Worm (Caenorhabditis elegans): Measurements from ENCODE around the gene mog-2.

The mog-2 gene

ce11 chrII:4294801-4295200 is 29.4 kb upstream of the mog-2 start, which contains the start of gene rml-4:
TSS of gene rml-4 (plus strand) at chrII:4295101.
- TF ChIP-seq ceh-20 (GFP tag; IDR thresholded peaks at IDR 0.05) = no peak
- no peak for TF ChIP-seq mxl-2 (GFP tag; conservative IDR thresholded peaks at IDR 0.05)
- TF ChIP-seq tag-97 (GFP tag; IDR thresholded peaks at IDR 0.05) = no peak
- TF ChIP-seq lin-15B (tag; optimal IDR thresholded peaks at IDR 0.05) = no peak
- TF ChIP-seq ZK546.5 (tag; optimal IDR thresholded peaks at IDR 0.05) = no peak
- no peak for TF ChIP-seq spr-3 (GFP tag; optimal IDR thresholded peaks at IDR 0.05)
- TF ChIP-seq dmd-9 (GFP tag; IDR thresholded peaks at IDR 0.05) = no peak
- no peak for TF ChIP-seq nhr-10 (tag; optimal IDR thresholded peaks at IDR 0.05)
- no peak for TF ChIP-seq jun-1 (tag; optimal IDR thresholded peaks at IDR 0.05)
- no peak for TF ChIP-seq R02D3.7 (tag; optimal IDR thresholded peaks at IDR 0.05)
- TF ChIP-seq mdt-29 (GFP tag; IDR thresholded peaks at IDR 0.05) = no peak
- TF ChIP-seq saeg-2 (GFP tag; IDR thresholded peaks at IDR 0.05) = no peak
- TF ChIP-seq ZK337.2 (GFP tag; IDR thresholded peaks at IDR 0.05) = no peak
- no peak for TF ChIP-seq nhr-42 (GFP tag; IDR thresholded peaks at IDR 0.05)
- TF ChIP-seq dpl-1 (GFP tag; optimal IDR thresholded peaks at IDR 0.05) = no peak
- no peak for TF ChIP-seq ctbp-1 (GFP tag; IDR thresholded peaks at IDR 0.05)

ce11 chrII:4297259-4297658 is 26.9 kb upstream of the mog-2 start:
- TF ChIP-seq pqm-1 (tag; optimal IDR thresholded peaks at IDR 0.05) (peak; percentile 16), aha-1 (tag) (peak; percentile 57), sdz-12 (GFP tag; optimal IDR thresholded peaks at IDR 0.05) (no peak)

- TF ChIP-seq nhr-42 (GFP tag; IDR thresholded peaks at IDR 0.05) (peak; percentile 91), mep-1 (tag; optimal IDR thresholded peaks at IDR 0.05) (peak; percentile 98), unc-39 (tag; optimal IDR thresholded peaks at IDR 0.05) (no peak), ama-1 (optimal IDR thresholded peaks at IDR 0.05) (peak; percentile 34), daf-16 (GFP tag; optimal IDR thresholded peaks at IDR 0.05) (peak in 1 of 2 experiments; percentile 94), daf-16 (tag; optimal IDR thresholded peaks at IDR 0.05) (peak; percentile 82), nhr-48 (tag; optimal IDR thresholded peaks at IDR 0.05) (peak; percentile 70), F37D6.2 (tag; optimal IDR thresholded peaks at IDR 0.05) (peak; percentile 87), nhr-28 (tag; optimal IDR thresholded peaks at IDR 0.05) (peak; percentile 81), pha-4 (GFP tag; IDR thresholded peaks at IDR 0.05) (peak; percentile 87), pha-4 (tag; optimal IDR thresholded peaks at IDR 0.05) (peak; percentile 82), daf-8 (GFP tag; IDR thresholded peaks at IDR 0.05) (no peak), spr-3 (GFP tag; optimal IDR thresholded peaks at IDR 0.05) (peak; percentile 56), nhr-41 (GFP tag; IDR thresholded peaks at IDR 0.05) (no peak), lin-13 (GFP tag; optimal IDR thresholded peaks at IDR 0.05) (peak; percentile 93), dpl-1 (GFP tag; optimal IDR thresholded peaks at IDR 0.05) (peak; percentile 90), mdt-29 (GFP tag; IDR thresholded peaks at IDR 0.05) (peak; percentile 84), mxl-2 (GFP tag; conservative IDR thresholded peaks at IDR 0.05) (0 out of 2 replicates have a peak, but pooled peaks have one; percentile 11), dmd-9 (GFP tag; IDR thresholded peaks at IDR 0.05) (peak; percentile 94), lin-39 (tag; optimal IDR thresholded peaks at IDR 0.05) (peak; percentile 30), lin-1 (GFP tag; IDR thresholded peaks at IDR 0.05) (0 out of 2 replicates have a peak, but pooled peaks have one; percentile 66), hmg-1.1 (GFP tag; IDR thresholded peaks at IDR 0.05) (peak; percentile 84), madf-9 (GFP tag; conservative IDR thresholded peaks at IDR 0.05) (peak; percentile 91), zag-1 (tag; optimal IDR thresholded peaks at IDR 0.05) (peak; percentile 42), lin-15B (tag; optimal IDR thresholded peaks at IDR 0.05) (peak; percentile 83), ctbp-1 (GFP tag; IDR thresholded peaks at IDR 0.05) (peak; percentile 88), nhr-111 (GFP tag; optimal IDR thresholded peaks at IDR 0.05) (no peak), F49E8.2 (tag; optimal IDR thresholded peaks at IDR 0.05; ENCODE audit: borderline replicate concordance) (peak; percentile 59), nhr-6 (tag; optimal IDR thresholded peaks at IDR 0.05) (peak; percentile 91), dmd-6 (GFP tag; IDR thresholded peaks at IDR 0.05) (peak; percentile 95), fkh-10 (GFP tag; optimal IDR thresholded peaks at IDR 0.05) (peak; percentile 97), daf-12 (tag; optimal IDR thresholded peaks at IDR 0.05) (no peak), tag-97 (GFP tag; IDR thresholded peaks at IDR 0.05) (peak; percentile 95), mxl-3 (GFP tag; optimal IDR thresholded peaks at IDR 0.05) (peak; percentile 68), snpc-4 (tag; optimal IDR thresholded peaks at IDR 0.05) (peak; percentile 60), Y105C5A.15 (GFP tag; IDR thresholded peaks at IDR 0.05) (no peak), pqm-1 (tag; optimal IDR thresholded peaks at IDR 0.05) (no peak), dve-1 (tag; optimal IDR thresholded peaks at IDR 0.05; ENCODE audit: insufficient read depth) (peak; percentile 95), zfp-3 (GFP tag; conservative IDR thresholded peaks at IDR 0.05) (peak; percentile 87; the same call in 1 of the 2 replicates)
These were observed 24.9 kb upstream of the mog-2 start, which contains the start of gene sco-1 for ce11 chrII:4299227-4299703. TSS of gene sco-1 (plus strand) at chrII:4299653.
